Worm (Caenorhabditis elegans) whole organism, L4 larva: ENCODE data around the gene K11C4.1.

ENCODE experiments used
- F10B5.3 ChIP-seq: sonication (generic microtip); optimal IDR thresholded peaks from 2 replicates; lab custom pipeline; 2016; ENCODE audit warnings: mild to moderate bottlenecking, missing genetic modification characterization, missing compliant biosample characterization
- F37D6.2 ChIP-seq: sonication (generic microtip); optimal IDR thresholded peaks from 2 replicates; lab custom pipeline; 2016; ENCODE audit warnings: mild to moderate bottlenecking, missing genetic modification characterization, missing compliant biosample characterization
- ZK337.2 ChIP-seq: fragments of 200-800 bp; sonication (Bioruptor generic); IDR thresholded peaks from 2 replicates; pipeline ENCODE4 v1.3.6; 2022; ENCODE audit warnings: missing genetic modification reagents, missing genetic modification characterization, missing compliant biosample characterization
- aha-1 ChIP-seq: fragments of 150-350 bp; peaks from one replicate; lab custom pipeline; 2014; ENCODE audit warnings: missing biosample characterization, missing genetic modification characterization
- arid-1 ChIP-seq: fragments of 200-800 bp; sonication (Bioruptor generic); conservative IDR thresholded peaks from 2 replicates; pipeline ENCODE4 v1.3.6; 2022; ENCODE audit warnings: missing genetic modification reagents, missing genetic modification characterization, missing compliant biosample characterization
- ceh-20 ChIP-seq: fragments of 200-800 bp; sonication (Bioruptor generic); IDR thresholded peaks from 2 replicates; pipeline ENCODE4 v1.3.6; 2022; ENCODE audit warnings: missing genetic modification reagents, missing genetic modification characterization, missing compliant biosample characterization
- ceh-28 ChIP-seq: fragments of 150-350 bp; optimal IDR thresholded peaks from 2 replicates; lab custom pipeline; 2014; ENCODE audit warnings: missing biosample characterization, missing genetic modification reagents, missing genetic modification characterization
- ctbp-1 ChIP-seq: fragments of 200-800 bp; sonication (Bioruptor generic); IDR thresholded peaks from 2 replicates; pipeline ENCODE4 v1.3.6; 2022; ENCODE audit warnings: missing genetic modification reagents, missing genetic modification characterization, missing compliant biosample characterization
- daf-12 ChIP-seq: fragments of 150-350 bp; optimal IDR thresholded peaks from 2 replicates; lab custom pipeline; 2014; ENCODE audit warnings: missing biosample characterization, missing genetic modification reagents, missing genetic modification characterization
- daf-19 ChIP-seq: fragments of 200-800 bp; sonication (Bioruptor generic); conservative IDR thresholded peaks from 2 replicates; pipeline ENCODE4 v1.3.6; 2022; ENCODE audit warnings: missing genetic modification characterization, missing compliant biosample characterization
- dmd-8 ChIP-seq: fragments of 200-800 bp; sonication (Bioruptor generic); IDR thresholded peaks from 2 replicates; pipeline ENCODE4 v1.3.6; 2022; ENCODE audit warnings: missing genetic modification characterization, missing compliant biosample characterization
- egl-43 ChIP-seq: fragments of 200-800 bp; sonication (Bioruptor generic); IDR thresholded peaks from 2 replicates; pipeline ENCODE4 v1.3.6; 2022; ENCODE audit warnings: missing genetic modification reagents, missing genetic modification characterization, missing compliant biosample characterization
- fkh-10 ChIP-seq: fragments of 150-350 bp; optimal IDR thresholded peaks from 2 replicates; lab custom pipeline; 2014; ENCODE audit warnings: missing biosample characterization, missing genetic modification reagents, missing genetic modification characterization
- fos-1 ChIP-seq: fragments of 150-350 bp; optimal IDR thresholded peaks from 2 replicates; lab custom pipeline; 2014; ENCODE audit warnings: missing biosample characterization, missing genetic modification characterization
- hif-1 ChIP-seq, 2 experiments: sonication (generic microtip); optimal IDR thresholded peaks; 2 replicates each; lab custom pipeline; 2016 to 2017; ENCODE audit warnings: missing compliant biosample characterization in 2 of 2, missing genetic modification characterization in 2 of 2, missing genetic modification reagents in 2 of 2, missing genotype in 2 of 2, mild to moderate bottlenecking in 1 of 2
- hlh-11 ChIP-seq: fragments of 200-800 bp; sonication (Bioruptor generic); optimal IDR thresholded peaks from 2 replicates; lab custom pipeline; 2018; ENCODE audit warnings: mild to moderate bottlenecking, missing genetic modification characterization, missing compliant biosample characterization
- hlh-30 ChIP-seq: sonication (generic microtip); optimal IDR thresholded peaks from 2 replicates; lab custom pipeline; 2017; ENCODE audit warnings: antibody characterized with exemption, mild to moderate bottlenecking, missing genetic modification characterization, missing compliant biosample characterization; ENCODE audit not compliant: insufficient read depth
- hmg-1.1 ChIP-seq: fragments of 200-800 bp; sonication (Bioruptor generic); IDR thresholded peaks from 2 replicates; pipeline ENCODE4 v1.3.6; 2022; ENCODE audit warnings: missing genetic modification reagents, missing genetic modification characterization, missing compliant biosample characterization
- jun-1 ChIP-seq: fragments of 150-350 bp; optimal IDR thresholded peaks from 2 replicates; lab custom pipeline; 2014; ENCODE audit warnings: missing biosample characterization, missing genetic modification reagents, missing genetic modification characterization
- lim-7 ChIP-seq: fragments of 200-800 bp; sonication (Bioruptor generic); IDR thresholded peaks from 2 replicates; pipeline ENCODE4 v1.3.6; 2022; ENCODE audit warnings: missing genetic modification characterization, missing compliant biosample characterization
- lin-13 ChIP-seq: fragments of 150-350 bp; optimal IDR thresholded peaks from 2 replicates; lab custom pipeline; 2014; ENCODE audit warnings: missing biosample characterization, missing genetic modification reagents, missing genetic modification characterization
- lin-38 ChIP-seq: fragments of 200-800 bp; sonication (Bioruptor generic); IDR thresholded peaks from 2 replicates; pipeline ENCODE4 v1.3.6; 2022; ENCODE audit warnings: missing genetic modification reagents, missing genetic modification characterization, missing compliant biosample characterization
- lin-39 ChIP-seq: fragments of 150-350 bp; optimal IDR thresholded peaks from 2 replicates; lab custom pipeline; 2014; ENCODE audit warnings: missing biosample characterization, missing genetic modification reagents, missing genetic modification characterization
- lsy-2 ChIP-seq, 2 experiments: fragments of 150-350 bp in 1 of 2; sonication (generic microtip) in 1 of 2; optimal IDR thresholded peaks; 2 replicates each; lab custom pipeline; 2014 to 2017; ENCODE audit warnings: missing biosample characterization in 2 of 2, missing genetic modification characterization in 2 of 2
- madf-9 ChIP-seq: fragments of 200-800 bp; sonication (Bioruptor generic); conservative IDR thresholded peaks from 2 replicates; pipeline ENCODE4 v1.3.6; 2022; ENCODE audit warnings: missing genetic modification reagents, missing genetic modification characterization, missing compliant biosample characterization
- mdt-29 ChIP-seq: fragments of 200-800 bp; sonication (Bioruptor generic); IDR thresholded peaks from 2 replicates; pipeline ENCODE4 v1.3.6; 2022; ENCODE audit warnings: missing genetic modification reagents, missing genetic modification characterization, missing compliant biosample characterization
- mep-1 ChIP-seq: fragments of 150-350 bp; sonication (generic microtip); optimal IDR thresholded peaks from 3 replicates; lab custom pipeline; 2014; ENCODE audit warnings: missing biosample characterization, missing genetic modification characterization
- mes-2 ChIP-seq: sonication (generic microtip); optimal IDR thresholded peaks from 2 replicates; lab custom pipeline; 2016; ENCODE audit warnings: missing genotype, mild to moderate bottlenecking, missing genetic modification characterization, missing compliant biosample characterization; ENCODE audit not compliant: poor library complexity, severe bottlenecking
- mxl-3 ChIP-seq: fragments of 200-800 bp; sonication (Bioruptor generic); optimal IDR thresholded peaks from 2 replicates; lab custom pipeline; 2018; ENCODE audit warnings: mild to moderate bottlenecking, missing genetic modification characterization, missing compliant biosample characterization
- nhr-11 ChIP-seq: fragments of 150-350 bp; optimal IDR thresholded peaks from 2 replicates; lab custom pipeline; 2014; ENCODE audit warnings: missing biosample characterization, missing genetic modification characterization
- nhr-25 ChIP-seq: sonication (generic microtip); optimal IDR thresholded peaks from 2 replicates; lab custom pipeline; 2017; ENCODE audit warnings: missing genetic modification characterization, mild to moderate bottlenecking, missing compliant biosample characterization, antibody characterized with exemption, moderate library complexity, borderline replicate concordance; ENCODE audit not compliant: insufficient read depth
- nhr-28 ChIP-seq: fragments of 150-350 bp; optimal IDR thresholded peaks from 2 replicates; lab custom pipeline; 2014; ENCODE audit warnings: missing biosample characterization, missing genetic modification characterization
- nhr-76 ChIP-seq: fragments of 150-350 bp; optimal IDR thresholded peaks from 2 replicates; lab custom pipeline; 2014; ENCODE audit warnings: missing biosample characterization, missing genetic modification characterization
- nhr-77 ChIP-seq: fragments of 150-350 bp; optimal IDR thresholded peaks from 2 replicates; lab custom pipeline; 2014; ENCODE audit warnings: missing biosample characterization, missing genetic modification characterization
- rbr-2 ChIP-seq: sonication (generic microtip); optimal IDR thresholded peaks from 2 replicates; lab custom pipeline; 2016; ENCODE audit warnings: missing genotype, missing genetic modification characterization, missing compliant biosample characterization
- saeg-2 ChIP-seq: fragments of 200-800 bp; sonication (Bioruptor generic); IDR thresholded peaks from 2 replicates; pipeline ENCODE4 v1.3.6; 2022; ENCODE audit warnings: missing genetic modification reagents, missing genetic modification characterization, missing compliant biosample characterization
- sdz-12 ChIP-seq: fragments of 200-800 bp; sonication (Bioruptor generic); optimal IDR thresholded peaks from 2 replicates; lab custom pipeline; 2018; ENCODE audit warnings: mild to moderate bottlenecking, missing genetic modification characterization, missing compliant biosample characterization
- set-16 ChIP-seq: fragments of 200-800 bp; sonication (Bioruptor generic); IDR thresholded peaks from 2 replicates; pipeline ENCODE4 v1.3.6; 2022; ENCODE audit warnings: missing genetic modification reagents, missing genetic modification characterization, missing compliant biosample characterization
- skn-1 ChIP-seq: fragments of 150-350 bp; optimal IDR thresholded peaks from 2 replicates; lab custom pipeline; 2014; ENCODE audit warnings: missing biosample characterization, missing genetic modification characterization
- snpc-1.2 ChIP-seq: fragments of 200-800 bp; sonication (Bioruptor generic); IDR thresholded peaks from 2 replicates; pipeline ENCODE4 v1.3.6; 2022; ENCODE audit warnings: missing genetic modification reagents, missing genetic modification characterization, missing compliant biosample characterization
- spr-3 ChIP-seq: fragments of 200-800 bp; sonication (Bioruptor generic); optimal IDR thresholded peaks from 2 replicates; lab custom pipeline; 2018; ENCODE audit warnings: mild to moderate bottlenecking, missing genetic modification characterization, missing compliant biosample characterization
- tag-97 ChIP-seq: fragments of 200-800 bp; sonication (Bioruptor generic); IDR thresholded peaks from 2 replicates; pipeline ENCODE4 v1.3.6; 2022; ENCODE audit warnings: missing genetic modification characterization, missing compliant biosample characterization
- unc-130 ChIP-seq: sonication (generic microtip); optimal IDR thresholded peaks from 2 replicates; lab custom pipeline; 2016; ENCODE audit warnings: missing genetic modification reagents, missing genetic modification characterization, missing compliant biosample characterization
- unc-62 ChIP-seq, 3 experiments: fragments of 150-350 bp in 1 of 3; sonication (generic microtip); optimal IDR thresholded peaks in 2 of 3; peaks in 1 of 3; 1 replicate in 1 of 3; 2 replicates in 2 of 3; lab custom pipeline; 2014 to 2017; ENCODE audit warnings: missing biosample characterization in 3 of 3, missing genetic modification characterization in 3 of 3, missing genetic modification reagents in 3 of 3, missing genotype in 1 of 3
- vab-7 ChIP-seq: fragments of 200-800 bp; sonication (Bioruptor generic); IDR thresholded peaks from 2 replicates; pipeline ENCODE4 v1.3.6; 2022; ENCODE audit warnings: missing genetic modification reagents, missing genetic modification characterization, missing compliant biosample characterization
- zip-11 ChIP-seq: fragments of 200-800 bp; sonication (Bioruptor generic); IDR thresholded peaks from 2 replicates; pipeline ENCODE4 v1.3.6; 2022; ENCODE audit warnings: missing genetic modification characterization, missing compliant biosample characterization
- ztf-7 ChIP-seq: fragments of 150-350 bp; optimal IDR thresholded peaks from 2 replicates; lab custom pipeline; 2014; ENCODE audit warnings: missing biosample characterization, missing genetic modification characterization

K11C4.1 gene

ce11 chrV:6879490-6879889 lies 17.3 kb upstream of the K11C4.1 start (continued):
- TF ChIP-seq F10B5.3 (tag; lab: Kevin White, UChicago), result no peak
- TF ChIP-seq fos-1 (tag; lab: Kevin White, UChicago), result no peak
- peak; percentile 78 for TF ChIP-seq nhr-25 (tag; lab: Kevin White, UChicago)
- no peak for TF ChIP-seq dmd-8
- TF ChIP-seq lim-7 (GFP tag; lab: Robert Waterston, UW), result no peak
- no peak for TF ChIP-seq sdz-12 (GFP tag; lab: Kevin White, UChicago)
- TF ChIP-seq lin-38 (GFP tag; lab: Robert Waterston, UW), result no peak
- no peak for TF ChIP-seq tag-97 (GFP tag; lab: Robert Waterston, UW)
- TF ChIP-seq egl-43 (GFP tag; lab: Robert Waterston, UW), result peak; percentile 89
- TF ChIP-seq lin-39 (tag; lab: Kevin White, UChicago), result no peak
- TF ChIP-seq ceh-20, result 0 out of 2 replicates have a peak, but pooled peaks have one; percentile 39
- no peak for TF ChIP-seq daf-12 (tag; lab: Kevin White, UChicago)
- TF ChIP-seq aha-1 (tag; lab: Kevin White, UChicago), result peak; percentile 98
- TF ChIP-seq saeg-2 (GFP tag; lab: Robert Waterston, UW), result no peak
- peak; percentile 77 for TF ChIP-seq mxl-3 (GFP tag; lab: Kevin White, UChicago)

DNA sequence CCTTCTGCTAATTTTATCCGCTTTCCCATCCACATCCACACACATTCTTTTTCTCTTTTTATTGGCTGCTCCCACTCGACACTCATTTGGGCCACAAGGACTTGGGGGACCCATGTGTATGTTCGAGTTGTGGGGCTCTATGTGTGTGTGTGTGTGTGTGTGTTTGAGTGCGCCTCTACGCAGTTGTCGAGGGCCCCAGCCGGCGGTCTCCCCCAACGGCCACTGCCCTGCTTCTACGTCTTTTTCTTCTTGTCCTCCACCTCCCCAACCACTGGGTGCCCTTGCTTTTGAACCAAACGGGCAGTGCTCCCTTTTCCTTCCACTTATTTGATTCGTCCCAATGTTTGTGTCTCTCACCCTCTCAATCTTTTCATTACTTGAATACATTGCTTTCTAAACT lies 16.2 kb upstream of the K11C4.1 start:
- TF ChIP-seq ztf-7 (tag; lab: Kevin White, UChicago) (no peak), hlh-30 (tag; lab: Kevin White, UChicago) (peak; percentile 1), hmg-1.1 (GFP tag; lab: Robert Waterston, UW) (peak; percentile 69), F37D6.2 (tag; lab: Kevin White, UChicago) (peak; percentile 37), rbr-2 (tag; lab: Kevin White, UChicago) (peak; percentile 12), egl-43 (GFP tag; lab: Robert Waterston, UW) (peak; percentile 44; the same call in 1 of the 2 replicates), saeg-2 (GFP tag; lab: Robert Waterston, UW) (0 out of 2 replicates have a peak, but pooled peaks have one; percentile 16), arid-1 (GFP tag; lab: Robert Waterston, UW) (0 out of 2 replicates have a peak, but pooled peaks have one; percentile 49), hif-1 (tag; optimal IDR thresholded peaks at IDR 0.05; lab: Kevin White, UChicago) (peak in 1 of 2 experiments; percentile 11), aha-1 (tag; lab: Kevin White, UChicago) (peak; percentile 97), mes-2 (tag; lab: Kevin White, UChicago) (peak; percentile 0), lsy-2 (tag; optimal IDR thresholded peaks at IDR 0.05; lab: Kevin White, UChicago) (peak in 1 of 2 experiments; percentile 24), lin-13 (no peak), fos-1 (tag; lab: Kevin White, UChicago) (no peak), set-16 (peak; percentile 61), nhr-28 (tag; lab: Kevin White, UChicago) (no peak), skn-1 (tag; lab: Kevin White, UChicago) (no peak), nhr-11 (tag; lab: Kevin White, UChicago) (peak; percentile 9), hlh-11 (peak; percentile 43), lin-39 (tag; lab: Kevin White, UChicago) (no peak), vab-7 (GFP tag; lab: Robert Waterston, UW) (0 out of 2 replicates have a peak, but pooled peaks have one; percentile 20), ctbp-1 (GFP tag; lab: Robert Waterston, UW) (peak; percentile 45; the same call in 1 of the 2 replicates), jun-1 (tag; lab: Kevin White, UChicago) (no peak), unc-62 (GFP tag; optimal IDR thresholded peaks at IDR 0.05 in 1 of 2; lab: Kevin White, UChicago) (peak in 1 of 2 experiments; percentile 33), unc-62 (tag; optimal IDR thresholded peaks at IDR 0.05; lab: Kevin White, UChicago) (no peak), mep-1 (tag; lab: Kevin White, UChicago) (peak; percentile 3)

DNA sequence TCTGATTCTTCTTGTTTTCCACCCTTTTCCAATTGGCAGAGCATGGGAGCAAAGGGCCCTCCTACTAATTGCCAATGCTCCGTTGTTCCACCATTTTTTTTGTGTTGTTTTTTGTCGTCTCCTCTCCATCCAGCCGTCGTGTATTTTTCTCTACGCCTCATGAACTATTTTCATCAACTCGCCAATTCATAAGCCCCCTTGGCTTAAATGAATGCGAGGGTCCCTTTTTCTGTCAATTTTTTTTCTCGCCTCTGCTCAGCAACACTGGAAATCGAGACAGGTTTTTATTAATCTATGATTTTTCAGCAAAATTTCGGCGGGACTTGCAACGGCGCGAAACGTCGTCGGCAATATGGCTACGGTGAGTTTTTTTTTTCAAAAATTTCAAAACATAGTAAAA lies 15.8 kb upstream of the K11C4.1 start, which contains the start of gene unc-70:
Gene unc-70 (plus strand): TSS at position 301 of the 400 bp plus-strand sequence.
- no peak for TF ChIP-seq snpc-1.2 (GFP tag; lab: Robert Waterston, UW)
- no peak for TF ChIP-seq ztf-7 (tag; lab: Kevin White, UChicago)
- TF ChIP-seq spr-3 (GFP tag; lab: Kevin White, UChicago), result no peak
- no peak for TF ChIP-seq madf-9 (GFP tag; lab: Robert Waterston, UW)
- no peak for TF ChIP-seq nhr-77 (tag; lab: Kevin White, UChicago)
- no peak for TF ChIP-seq fkh-10 (GFP tag; lab: Kevin White, UChicago)
- no peak for TF ChIP-seq zip-11 (GFP tag; lab: Robert Waterston, UW)
- no peak for TF ChIP-seq ceh-28 (tag; lab: Kevin White, UChicago)
- no peak for TF ChIP-seq ceh-20
- TF ChIP-seq unc-130 (GFP tag; lab: Kevin White, UChicago), result no peak
- no peak for TF ChIP-seq mdt-29 (GFP tag; lab: Robert Waterston, UW)
- no peak for TF ChIP-seq ZK337.2 (GFP tag; lab: Robert Waterston, UW)
- no peak for TF ChIP-seq lin-13
- no peak for TF ChIP-seq nhr-76 (tag; lab: Kevin White, UChicago)
- TF ChIP-seq daf-19 (GFP tag; lab: Robert Waterston, UW), result no peak
